Worm (Caenorhabditis elegans) whole organism, young adult: ENCODE measurements around the gene C25H3.15.

Experiments
- B0019.2 ChIP-seq: fragments of 200-800 bp; sonication (Bioruptor generic); conservative IDR thresholded peaks from 2 replicates; pipeline ENCODE4 v1.3.6; 2022; ENCODE audit warnings: missing genetic modification reagents, missing genetic modification characterization, missing compliant biosample characterization
- B0336.3 ChIP-seq: fragments of 200-800 bp; sonication (Bioruptor generic); IDR thresholded peaks from 2 replicates; pipeline ENCODE4 v1.3.6; 2022; ENCODE audit warnings: missing genetic modification characterization, missing compliant biosample characterization
- F22D6.2 ChIP-seq: sonication (generic microtip); optimal IDR thresholded peaks from 2 replicates; lab custom pipeline; 2016; ENCODE audit warnings: mild to moderate bottlenecking, missing genetic modification characterization, missing compliant biosample characterization
- F37B4.10 ChIP-seq: fragments of 200-800 bp; sonication (Bioruptor generic); IDR thresholded peaks from 2 replicates; pipeline ENCODE4 v1.3.6; 2022; ENCODE audit warnings: missing genetic modification characterization, missing compliant biosample characterization
- F52B5.7 ChIP-seq: sonication (generic microtip); optimal IDR thresholded peaks from 2 replicates; lab custom pipeline; 2016; ENCODE audit warnings: mild to moderate bottlenecking, missing genetic modification characterization, missing compliant biosample characterization
- Y53G8AR.9 ChIP-seq: fragments of 200-800 bp; sonication (Bioruptor generic); conservative IDR thresholded peaks from 2 replicates; pipeline ENCODE4 v1.3.6; 2022; ENCODE audit warnings: missing genetic modification reagents, missing genetic modification characterization, missing compliant biosample characterization
- Y56A3A.18 ChIP-seq: fragments of 200-800 bp; sonication (Bioruptor generic); IDR thresholded peaks from 2 replicates; pipeline ENCODE4 v1.3.6; 2022; ENCODE audit warnings: missing genetic modification reagents, missing genetic modification characterization, missing compliant biosample characterization
- Y95B8A.8 ChIP-seq: fragments of 200-800 bp; sonication (Bioruptor generic); IDR thresholded peaks from 2 replicates; pipeline ENCODE4 v1.3.6; 2022; ENCODE audit warnings: missing genetic modification reagents, missing genetic modification characterization, missing compliant biosample characterization
- ZK185.1 ChIP-seq: sonication (generic microtip); optimal IDR thresholded peaks from 2 replicates; lab custom pipeline; 2016; ENCODE audit warnings: mild to moderate bottlenecking, missing genetic modification characterization, missing compliant biosample characterization; ENCODE audit not compliant: poor library complexity, severe bottlenecking
- ama-1 ChIP-seq, 3 experiments: fragments of 150-350 bp in 1 of 3; sonication (generic microtip) in 2 of 3; optimal IDR thresholded peaks; 2 replicates each; lab custom pipeline; 2014 to 2018; ENCODE audit warnings: missing biosample characterization in 2 of 3, missing genetic modification characterization in 2 of 3, missing genetic modification reagents in 2 of 3
- atf-7 ChIP-seq: sonication (generic microtip); optimal IDR thresholded peaks from 2 replicates; lab custom pipeline; 2017; ENCODE audit warnings: mild to moderate bottlenecking, missing genetic modification characterization, missing compliant biosample characterization
- attf-3 ChIP-seq: fragments of 200-800 bp; sonication (Bioruptor generic); conservative IDR thresholded peaks from 2 replicates; pipeline ENCODE4 v1.3.6; 2022; ENCODE audit warnings: missing genetic modification reagents, missing genetic modification characterization, missing compliant biosample characterization
- attf-5 ChIP-seq: fragments of 200-800 bp; sonication (Bioruptor generic); optimal IDR thresholded peaks from 2 replicates; lab custom pipeline; 2018; ENCODE audit warnings: mild to moderate bottlenecking, missing genetic modification characterization, missing compliant biosample characterization
- bed-1 ChIP-seq: fragments of 200-800 bp; sonication (Bioruptor generic); IDR thresholded peaks from 2 replicates; pipeline ENCODE4 v1.3.6; 2022; ENCODE audit warnings: missing genetic modification reagents, missing genetic modification characterization, missing compliant biosample characterization
- cebp-1 ChIP-seq, 2 experiments: fragments of 200-800 bp in 1 of 2; sonication (Bioruptor generic) in 1 of 2; sonication (generic microtip) in 1 of 2; IDR thresholded peaks in 1 of 2; optimal IDR thresholded peaks in 1 of 2; 2 replicates each; pipeline versions ENCODE4 v1.3.6 to Lab custom; 2017 to 2022; ENCODE audit warnings: missing compliant biosample characterization in 2 of 2, missing genetic modification characterization in 2 of 2, mild to moderate bottlenecking in 1 of 2, missing genetic modification reagents in 1 of 2, moderate library complexity in 1 of 2
- ceh-100 ChIP-seq: fragments of 200-800 bp; sonication (Bioruptor generic); IDR thresholded peaks from 2 replicates; pipeline ENCODE4 v1.3.6; 2022; ENCODE audit warnings: missing genetic modification reagents, missing genetic modification characterization, missing compliant biosample characterization
- ceh-40 ChIP-seq: fragments of 200-800 bp; sonication (Bioruptor generic); IDR thresholded peaks from 2 replicates; pipeline ENCODE4 v1.3.6; 2022; ENCODE audit warnings: missing genetic modification characterization, missing compliant biosample characterization
- ceh-91 ChIP-seq: fragments of 200-800 bp; sonication (Bioruptor generic); IDR thresholded peaks from 2 replicates; pipeline ENCODE4 v1.3.6; 2022; ENCODE audit warnings: missing genetic modification reagents, missing genetic modification characterization, missing compliant biosample characterization
- die-1 ChIP-seq: sonication (generic microtip); optimal IDR thresholded peaks from 2 replicates; lab custom pipeline; 2016; ENCODE audit warnings: missing genotype, mild to moderate bottlenecking, missing genetic modification characterization, missing compliant biosample characterization
- dpff-1 ChIP-seq: sonication (generic microtip); optimal IDR thresholded peaks from 2 replicates; lab custom pipeline; 2017; ENCODE audit warnings: mild to moderate bottlenecking, missing genetic modification characterization, missing compliant biosample characterization
- egrh-3 ChIP-seq: fragments of 200-800 bp; sonication (Bioruptor generic); IDR thresholded peaks from 2 replicates; pipeline ENCODE4 v1.3.6; 2022; ENCODE audit warnings: missing genetic modification reagents, missing genetic modification characterization, missing compliant biosample characterization
- ekl-4 ChIP-seq: fragments of 200-800 bp; sonication (Bioruptor generic); IDR thresholded peaks from 2 replicates; pipeline ENCODE4 v1.3.6; 2022; ENCODE audit warnings: missing genetic modification reagents, missing genetic modification characterization, missing compliant biosample characterization
- fkh-3 ChIP-seq: sonication (generic microtip); optimal IDR thresholded peaks from 2 replicates; lab custom pipeline; 2016; ENCODE audit warnings: mild to moderate bottlenecking, missing genetic modification characterization, missing compliant biosample characterization
- him-1 ChIP-seq: sonication (generic microtip); optimal IDR thresholded peaks from 2 replicates; lab custom pipeline; 2016; ENCODE audit warnings: missing genotype, missing genetic modification reagents, missing genetic modification characterization, missing compliant biosample characterization
- hmg-1.2 ChIP-seq: fragments of 200-800 bp; sonication (Bioruptor generic); IDR thresholded peaks from 2 replicates; pipeline ENCODE4 v1.3.6; 2022; ENCODE audit warnings: missing genetic modification reagents, missing genetic modification characterization, missing compliant biosample characterization
- hrde-1 ChIP-seq: sonication (generic microtip); optimal IDR thresholded peaks from 2 replicates; lab custom pipeline; 2016; ENCODE audit warnings: missing genetic modification characterization, mild to moderate bottlenecking, missing compliant biosample characterization, moderate library complexity, missing genotype, missing genetic modification reagents, borderline replicate concordance
- hsf-1 ChIP-seq: fragments of 200-800 bp; sonication (Bioruptor generic); IDR thresholded peaks from 2 replicates; pipeline ENCODE4 v1.3.6; 2022; ENCODE audit warnings: missing genetic modification reagents, missing genetic modification characterization, missing compliant biosample characterization
- let-526 ChIP-seq: fragments of 200-800 bp; sonication (Bioruptor generic); IDR thresholded peaks from 2 replicates; pipeline ENCODE4 v1.3.6; 2022; ENCODE audit warnings: missing genetic modification reagents, missing genetic modification characterization, missing compliant biosample characterization
- lin-26 ChIP-seq: fragments of 200-800 bp; sonication (Bioruptor generic); IDR thresholded peaks from 2 replicates; pipeline ENCODE4 v1.3.6; 2022; ENCODE audit warnings: missing genetic modification reagents, missing genetic modification characterization, missing compliant biosample characterization
- lin-54 ChIP-seq: fragments of 200-800 bp; sonication (Bioruptor generic); optimal IDR thresholded peaks from 2 replicates; lab custom pipeline; 2018; ENCODE audit warnings: mild to moderate bottlenecking, missing genetic modification characterization, missing compliant biosample characterization
- lir-1 ChIP-seq: fragments of 200-800 bp; sonication (Bioruptor generic); conservative IDR thresholded peaks from 2 replicates; pipeline ENCODE4 v1.3.6; 2022; ENCODE audit warnings: missing genetic modification reagents, missing genetic modification characterization, missing compliant biosample characterization
- lsl-1 ChIP-seq: fragments of 200-800 bp; sonication (Bioruptor generic); optimal IDR thresholded peaks from 2 replicates; lab custom pipeline; 2018; ENCODE audit warnings: mild to moderate bottlenecking, missing genetic modification characterization, moderate library complexity, missing compliant biosample characterization
- lsy-27 ChIP-seq: sonication (generic microtip); optimal IDR thresholded peaks from 2 replicates; lab custom pipeline; 2017; ENCODE audit warnings: missing genetic modification characterization, mild to moderate bottlenecking, missing compliant biosample characterization, antibody characterized with exemption, missing genotype, borderline replicate concordance; ENCODE audit not compliant: insufficient read depth
- madf-3 ChIP-seq: fragments of 200-800 bp; sonication (Bioruptor generic); IDR thresholded peaks from 2 replicates; pipeline ENCODE4 v1.3.6; 2022; ENCODE audit warnings: missing genetic modification reagents, missing genetic modification characterization, missing compliant biosample characterization
- madf-6 ChIP-seq: fragments of 200-800 bp; sonication (Bioruptor generic); IDR thresholded peaks from 2 replicates; pipeline ENCODE4 v1.3.6; 2022; ENCODE audit warnings: missing genetic modification reagents, missing genetic modification characterization, missing compliant biosample characterization
- madf-8 ChIP-seq: fragments of 200-800 bp; sonication (Bioruptor generic); conservative IDR thresholded peaks from 2 replicates; pipeline ENCODE4 v1.3.6; 2022; ENCODE audit warnings: missing genetic modification reagents, missing genetic modification characterization, missing compliant biosample characterization
- mel-28 ChIP-seq: sonication (generic microtip); optimal IDR thresholded peaks from 2 replicates; lab custom pipeline; 2016; ENCODE audit warnings: borderline replicate concordance, mild to moderate bottlenecking, missing genetic modification characterization, missing compliant biosample characterization
- nfya-2 ChIP-seq: fragments of 200-800 bp; sonication (Bioruptor generic); IDR thresholded peaks from 2 replicates; pipeline ENCODE4 v1.3.6; 2022; ENCODE audit warnings: missing genetic modification reagents, missing genetic modification characterization, missing compliant biosample characterization
- nfyb-1 ChIP-seq: fragments of 200-800 bp; sonication (Bioruptor generic); IDR thresholded peaks from 2 replicates; pipeline ENCODE4 v1.3.6; 2022; ENCODE audit warnings: missing genetic modification reagents, missing genetic modification characterization, missing compliant biosample characterization
- rec-8 ChIP-seq, 2 experiments: sonication (generic microtip); optimal IDR thresholded peaks; 2 replicates each; lab custom pipeline; 2016; ENCODE audit warnings: mild to moderate bottlenecking in 2 of 2, missing genetic modification characterization in 2 of 2, missing genetic modification reagents in 2 of 2, missing genotype in 2 of 2, missing biosample characterization in 1 of 2, missing compliant biosample characterization in 1 of 2, moderate library complexity in 1 of 2
- snpc-3.4 ChIP-seq: sonication (generic microtip); optimal IDR thresholded peaks from 2 replicates; lab custom pipeline; 2017; ENCODE audit warnings: missing genetic modification characterization, mild to moderate bottlenecking, missing compliant biosample characterization, antibody characterized with exemption, moderate library complexity, missing genotype, missing genetic modification reagents
- snpc-4 ChIP-seq, 5 experiments: fragments of 150-350 bp in 1 of 5; sonication (generic microtip) in 4 of 5; optimal IDR thresholded peaks; 2 replicates each; lab custom pipeline; 2014 to 2018; ENCODE audit warnings: missing genetic modification characterization in 5 of 5, missing biosample characterization in 3 of 5, antibody characterized with exemption in 2 of 5, mild to moderate bottlenecking in 2 of 5, missing compliant biosample characterization in 2 of 5, missing genotype in 2 of 5, moderate library complexity in 2 of 5, missing genetic modification reagents in 1 of 5
- tlf-1 ChIP-seq: fragments of 200-800 bp; sonication (Bioruptor generic); optimal IDR thresholded peaks from 2 replicates; lab custom pipeline; 2018; ENCODE audit warnings: mild to moderate bottlenecking, missing genetic modification characterization, missing compliant biosample characterization
- unc-62 ChIP-seq: fragments of 150-350 bp; optimal IDR thresholded peaks from 2 replicates; lab custom pipeline; 2014; ENCODE audit warnings: missing biosample characterization, missing genetic modification reagents, missing genetic modification characterization
- xnd-1 ChIP-seq: sonication (generic microtip); optimal IDR thresholded peaks from 2 replicates; lab custom pipeline; 2016; ENCODE audit warnings: missing genotype, missing genetic modification reagents, missing genetic modification characterization, missing compliant biosample characterization
- ztf-18 ChIP-seq: sonication (generic microtip); optimal IDR thresholded peaks from 2 replicates; lab custom pipeline; 2016; ENCODE audit warnings: missing genotype, mild to moderate bottlenecking, missing genetic modification characterization, missing compliant biosample characterization

The C25H3.15 gene

ce11 chrII:5712126-5712525 is 47.0 kb downstream of the C25H3.15 start:
- TF ChIP-seq ceh-100 (GFP tag; lab: Robert Waterston, UW) = no peak; the same call in 1 of the 2 replicates
- TF ChIP-seq madf-3 (GFP tag; lab: Robert Waterston, UW) = no peak
- no peak for TF ChIP-seq madf-8 (GFP tag; lab: Robert Waterston, UW)
- no peak for TF ChIP-seq mel-28
- TF ChIP-seq attf-3 (GFP tag; lab: Robert Waterston, UW) = no peak
- TF ChIP-seq madf-6 = peak; percentile 40; the same call in 1 of the 2 replicates
- TF ChIP-seq rec-8 (tag; optimal IDR thresholded peaks at IDR 0.05; lab: Kevin White, UChicago) = no peak
- TF ChIP-seq ama-1 (optimal IDR thresholded peaks at IDR 0.05; lab: Kevin White, UChicago) = no peak
- peak in 1 of 2 experiments; percentile 45 for TF ChIP-seq ama-1 (GFP tag; optimal IDR thresholded peaks at IDR 0.05; lab: Kevin White, UChicago)
- TF ChIP-seq attf-5 = no peak
- peak; percentile 3 for TF ChIP-seq him-1 (tag; lab: Kevin White, UChicago)
- TF ChIP-seq dpff-1 = no peak
- no peak for TF ChIP-seq xnd-1 (tag; lab: Kevin White, UChicago)
- TF ChIP-seq snpc-3.4 (tag; lab: Kevin White, UChicago) = peak; percentile 50
- no peak for TF ChIP-seq lsy-27 (tag; lab: Kevin White, UChicago)
- no peak for TF ChIP-seq ceh-91
- no peak for TF ChIP-seq lsl-1 (GFP tag; lab: Kevin White, UChicago)
- TF ChIP-seq snpc-4 (GFP tag; optimal IDR thresholded peaks at IDR 0.05; lab: Kevin White, UChicago) = peak; percentile 24
- TF ChIP-seq snpc-4 (tag; optimal IDR thresholded peaks at IDR 0.05; lab: Kevin White, UChicago) = peak in 1 of 4 experiments; percentile 30
- no peak for TF ChIP-seq unc-62
- peak; percentile 67 for TF ChIP-seq hsf-1 (GFP tag; lab: Robert Waterston, UW)
- TF ChIP-seq Y53G8AR.9 (GFP tag; lab: Robert Waterston, UW) = no peak
- TF ChIP-seq atf-7 (tag; lab: Kevin White, UChicago) = no peak
- TF ChIP-seq egrh-3 (GFP tag; lab: Robert Waterston, UW) = no peak
- peak; percentile 68 for TF ChIP-seq hrde-1 (tag; lab: Kevin White, UChicago)
- no peak for TF ChIP-seq bed-1 (GFP tag; lab: Robert Waterston, UW)
- TF ChIP-seq B0019.2 = no peak
- TF ChIP-seq F52B5.7 (tag; lab: Kevin White, UChicago) = peak; percentile 43
- TF ChIP-seq fkh-3 (tag; lab: Kevin White, UChicago) = no peak
- TF ChIP-seq Y56A3A.18 (GFP tag; lab: Robert Waterston, UW) = no peak
- TF ChIP-seq ceh-40 (GFP tag; lab: Robert Waterston, UW) = no peak
- no peak for TF ChIP-seq nfya-2 (GFP tag; lab: Robert Waterston, UW)
- TF ChIP-seq lir-1 (GFP tag; lab: Robert Waterston, UW) = no peak
- peak; percentile 58; the same call in 1 of the 2 replicates for TF ChIP-seq nfyb-1
- no peak for TF ChIP-seq tlf-1 (GFP tag; lab: Kevin White, UChicago)
- peak; percentile 63; the same call in 1 of the 2 replicates for TF ChIP-seq Y95B8A.8 (GFP tag; lab: Robert Waterston, UW)
- peak; percentile 38; the same call in 1 of the 2 replicates for TF ChIP-seq lin-26 (GFP tag; lab: Robert Waterston, UW)
- TF ChIP-seq F22D6.2 (tag; lab: Kevin White, UChicago) = no peak
- TF ChIP-seq cebp-1 (GFP tag; IDR thresholded peaks at IDR 0.05; lab: Robert Waterston, UW) = no peak
- TF ChIP-seq cebp-1 (tag; optimal IDR thresholded peaks at IDR 0.05; lab: Kevin White, UChicago) = peak; percentile 24
- peak; percentile 60; the same call in 1 of the 2 replicates for TF ChIP-seq B0336.3 (GFP tag; lab: Robert Waterston, UW)
- TF ChIP-seq ekl-4 = peak; percentile 43; the same call in 1 of the 2 replicates
- TF ChIP-seq ztf-18 (tag; lab: Kevin White, UChicago) = no peak
- TF ChIP-seq ZK185.1 = peak; percentile 35
- TF ChIP-seq lin-54 (GFP tag; lab: Kevin White, UChicago) = peak; percentile 20
- no peak for TF ChIP-seq die-1
- no peak for TF ChIP-seq hmg-1.2
- TF ChIP-seq F37B4.10 (GFP tag; lab: Robert Waterston, UW) = no peak
- no peak for TF ChIP-seq let-526 (GFP tag; lab: Robert Waterston, UW)
